Worm (Caenorhabditis elegans): ENCODE data around the gene C04F6.9.

- TF ChIP-seq unc-130 (GFP tag; optimal IDR thresholded peaks at IDR 0.05), result no peak
- TF ChIP-seq athp-1 (tag; optimal IDR thresholded peaks at IDR 0.05), result no peak
- TF ChIP-seq sdz-38 (tag; optimal IDR thresholded peaks at IDR 0.05), result no peak
- no peak for TF ChIP-seq ceh-91 (GFP tag; IDR thresholded peaks at IDR 0.05)
- TF ChIP-seq tbp1 (GFP tag; optimal IDR thresholded peaks at IDR 0.05), result no peak
- TF ChIP-seq Y53G8AR.9 (GFP tag; conservative IDR thresholded peaks at IDR 0.05), result no peak
- no peak for TF ChIP-seq lag-1 (GFP tag; IDR thresholded peaks at IDR 0.05)
- TF ChIP-seq ceh-100 (GFP tag; IDR thresholded peaks at IDR 0.05), result no peak
- TF ChIP-seq efl-1 (GFP tag; optimal IDR thresholded peaks at IDR 0.05), result no peak
- no peak for TF ChIP-seq dpl-1 (GFP tag; optimal IDR thresholded peaks at IDR 0.05)
- no peak for TF ChIP-seq unc-62 (GFP tag; optimal IDR thresholded peaks at IDR 0.05)
- no peak for TF ChIP-seq nhr-80 (tag; optimal IDR thresholded peaks at IDR 0.05)
- TF ChIP-seq nfya-2 (GFP tag; IDR thresholded peaks at IDR 0.05), result no peak
Measured at ce11 chrX:3451122-3451521, 49.3 kb downstream of the C04F6.9 start, which contains the start of gene ZK813.5.

Data from whole organism, young adult.